Fruit fly (Drosophila melanogaster) S2 (cell line): ENCODE data around the gene twin.

ENCODE experiments used
- CG8478 ChIP-seq: fragments of >200 bp; optimal IDR thresholded peaks from 2 replicates; lab custom pipeline; 2018
- CTCF ChIP-seq, 2 experiments: fragments of >200 bp; optimal IDR thresholded peaks; 2 replicates each; lab custom pipeline; 2018

- TF ChIP-seq CTCF (optimal IDR thresholded peaks at IDR 0.05; lab: Kevin White, UChicago) (peak; percentile 53 to 56), CG8478 (lab: Kevin White, UChicago) (no peak)
Measured at dm6 chr3R:24271071-24271470, 49.3 kb upstream of the twin start, which contains the start of gene jar.
